Fruit fly (Drosophila melanogaster) whole organism, pupa: ENCODE measurements around the gene CG15916.

Source experiments
- CG12605 ChIP-seq: fragments of 200-800 bp; sonication (Bioruptor generic); IDR thresholded peaks from 2 replicates; pipeline ENCODE4 v1.3.6; 2022; ENCODE audit warnings: missing biosample characterization, missing genetic modification characterization
- CG15710 ChIP-seq: fragments of 200-800 bp; sonication (Bioruptor generic); optimal IDR thresholded peaks from 2 replicates; lab custom pipeline; 2018; ENCODE audit warnings: missing biosample characterization, mild to moderate bottlenecking, missing genetic modification characterization, moderate library complexity
- CG4496 ChIP-seq: fragments of 200-800 bp; sonication (Bioruptor generic); IDR thresholded peaks from 3 replicates; pipeline ENCODE4 v1.3.6; 2022; ENCODE audit warnings: missing biosample characterization, missing genetic modification characterization
- Pif1B ChIP-seq: fragments of 200-800 bp; sonication (Bioruptor generic); optimal IDR thresholded peaks from 3 replicates; lab custom pipeline; 2016; ENCODE audit warnings: missing biosample characterization, missing genetic modification characterization
- Snoo ChIP-seq: fragments of 200-800 bp; sonication (Bioruptor generic); optimal IDR thresholded peaks from 3 replicates; lab custom pipeline; 2017; ENCODE audit warnings: missing biosample characterization, mild to moderate bottlenecking, missing genetic modification characterization, inconsistent platforms
- rn ChIP-seq: fragments of 200-800 bp; sonication (Bioruptor generic); IDR thresholded peaks from 2 replicates; pipeline ENCODE4 v1.3.6; 2022; ENCODE audit warnings: missing biosample characterization, missing genetic modification characterization

dm6 chrX:15859869-15860268 is 30.5 kb upstream of the CG15916 start, which contains the start of gene Gbeta13F:
- TF ChIP-seq Snoo (tag; lab: Kevin White, UChicago) (no peak), CG12605 (no peak), rn (no peak), CG4496 (GFP tag; lab: Robert Waterston, UW) (peak; percentile 33; the same call in 2 of the 3 replicates), CG15710 (tag; lab: Kevin White, UChicago) (no peak), Pif1B (GFP tag; lab: Kevin White, UChicago) (no peak)
